Worm (Caenorhabditis elegans): ENCODE measurements around the gene ssu-2.

- TF ChIP-seq flt-1 (GFP tag; IDR thresholded peaks at IDR 0.05) (no peak), tab-1 (GFP tag; IDR thresholded peaks at IDR 0.05) (no peak)
Observed at ce11 chrIV:14337757-14338156, 23.3 kb upstream of the ssu-2 start, which contains the start of gene Y67A10A.2.

Data from whole organism, midembryonic.